Worm (Caenorhabditis elegans): Measurements from ENCODE around the gene JC8.7.

JC8.7 gene

ce11 chrIV:13240078-13240841, 6.8 kb upstream of the JC8.7 start, which contains the start of gene rpl-12 (continued):
- peak; percentile 97 for TF ChIP-seq athp-1 (tag; optimal IDR thresholded peaks at IDR 0.05)
- TF ChIP-seq nhr-80 (tag; optimal IDR thresholded peaks at IDR 0.05), result peak; percentile 91
- peak; percentile 54; the same call in 1 of the 2 replicates for TF ChIP-seq egrh-3 (GFP tag; IDR thresholded peaks at IDR 0.05)
- TF ChIP-seq snpc-1.3 (tag; optimal IDR thresholded peaks at IDR 0.05; ENCODE audit: insufficient read depth), result peak; percentile 93
- TF ChIP-seq unc-62 (GFP tag; optimal IDR thresholded peaks at IDR 0.05), result peak; percentile 88
- TF ChIP-seq xnd-1 (tag; optimal IDR thresholded peaks at IDR 0.05), result peak; percentile 75
- peak; percentile 93 for TF ChIP-seq F22D6.2 (tag; optimal IDR thresholded peaks at IDR 0.05)
- peak; percentile 86 for TF ChIP-seq madf-8 (GFP tag; conservative IDR thresholded peaks at IDR 0.05)
- TF ChIP-seq gei-17 (GFP tag; optimal IDR thresholded peaks at IDR 0.05), result peak; percentile 86
- TF ChIP-seq mcd-1 (GFP tag; IDR thresholded peaks at IDR 0.05), result peak; percentile 100
- TF ChIP-seq snpc-1.1 (tag; optimal IDR thresholded peaks at IDR 0.05; ENCODE audit: insufficient read depth), result peak; percentile 63
- TF ChIP-seq Y79H2A.3 (GFP tag; conservative IDR thresholded peaks at IDR 0.05), result 0 out of 2 replicates have a peak, but pooled peaks have one; percentile 57
- no peak for TF ChIP-seq nfya-1 (tag; optimal IDR thresholded peaks at IDR 0.05; ENCODE audit: borderline replicate concordance, insufficient read depth)
- TF ChIP-seq egl-18 (GFP tag; IDR thresholded peaks at IDR 0.05), result no peak; the same call in 1 of the 2 replicates
- peak; percentile 97 for TF ChIP-seq K12H6.12 (tag; optimal IDR thresholded peaks at IDR 0.05)
- TF ChIP-seq somi-1 (GFP tag; optimal IDR thresholded peaks at IDR 0.05), result peak; percentile 94
- TF ChIP-seq nhr-179 (tag; optimal IDR thresholded peaks at IDR 0.05), result no peak
- TF ChIP-seq ZK185.1 (tag; optimal IDR thresholded peaks at IDR 0.05; ENCODE audit: poor library complexity, severe bottlenecking), result peak; percentile 96
- peak; percentile 10 for TF ChIP-seq F57C9.4 (tag; optimal IDR thresholded peaks at IDR 0.05)
- peak; percentile 28 for TF ChIP-seq ets-4 (GFP tag; optimal IDR thresholded peaks at IDR 0.05)
- peak; percentile 95 for TF ChIP-seq Y56A3A.18 (GFP tag; IDR thresholded peaks at IDR 0.05)
- peak; percentile 51 for TF ChIP-seq lin-26 (GFP tag; IDR thresholded peaks at IDR 0.05)
- peak; percentile 87 for TF ChIP-seq hsf-1 (GFP tag; IDR thresholded peaks at IDR 0.05)
- TF ChIP-seq cebp-1 (GFP tag; IDR thresholded peaks at IDR 0.05), result peak; percentile 87
- TF ChIP-seq cebp-1 (tag; optimal IDR thresholded peaks at IDR 0.05), result peak; percentile 96
- TF ChIP-seq F39B2.1 (GFP tag; IDR thresholded peaks at IDR 0.05), result peak; percentile 79; the same call in 1 of the 2 replicates
- no peak for TF ChIP-seq tbx-9 (tag; optimal IDR thresholded peaks at IDR 0.05; ENCODE audit: borderline replicate concordance)
- peak; percentile 91 for TF ChIP-seq attf-6 (GFP tag; IDR thresholded peaks at IDR 0.05)
- peak; percentile 97 for TF ChIP-seq lir-1 (GFP tag; conservative IDR thresholded peaks at IDR 0.05)
- peak; percentile 92 for TF ChIP-seq atf-7 (tag; optimal IDR thresholded peaks at IDR 0.05)
- no peak for TF ChIP-seq ceh-58 (GFP tag; IDR thresholded peaks at IDR 0.05)
- no peak for TF ChIP-seq aptf-3 (GFP tag; IDR thresholded peaks at IDR 0.05)
- peak; percentile 91 for TF ChIP-seq F33H1.4 (GFP tag; IDR thresholded peaks at IDR 0.05)
- peak; percentile 68 for TF ChIP-seq aptf-2 (GFP tag; conservative IDR thresholded peaks at IDR 0.05)
- TF ChIP-seq Y53G8AR.9 (GFP tag; conservative IDR thresholded peaks at IDR 0.05), result peak; percentile 99
- TF ChIP-seq akir-1 (GFP tag; optimal IDR thresholded peaks at IDR 0.05), result peak; percentile 48
- TF ChIP-seq ccch-3 (GFP tag; optimal IDR thresholded peaks at IDR 0.05), result no peak
- TF ChIP-seq let-526 (GFP tag; IDR thresholded peaks at IDR 0.05), result peak; percentile 20
- peak; percentile 97 for TF ChIP-seq F23B12.7 (tag; optimal IDR thresholded peaks at IDR 0.05; ENCODE audit: insufficient read depth)
- peak; percentile 78; the same call in 1 of the 2 replicates for TF ChIP-seq egl-44 (GFP tag; IDR thresholded peaks at IDR 0.05)
- TF ChIP-seq madf-6 (GFP tag; IDR thresholded peaks at IDR 0.05), result peak; percentile 95
- peak; percentile 89 to 96 for TF ChIP-seq let-607 (tag; optimal IDR thresholded peaks at IDR 0.05)
- peak; percentile 98 for TF ChIP-seq lin-40 (tag; optimal IDR thresholded peaks at IDR 0.05)
- TF ChIP-seq die-1 (tag; optimal IDR thresholded peaks at IDR 0.05), result peak; percentile 56
- peak; percentile 90 for TF ChIP-seq snpc-3.4 (tag; optimal IDR thresholded peaks at IDR 0.05)
